Worm (Caenorhabditis elegans) whole organism, late embryonic: Measurements from ENCODE around the gene hizr-1.

Source experiments
- C08G9.2 ChIP-seq: sonication (generic microtip); optimal IDR thresholded peaks from 2 replicates; lab custom pipeline; 2016; ENCODE audit warnings: mild to moderate bottlenecking, missing genetic modification characterization, moderate library complexity, missing compliant biosample characterization
- F13H6.1 ChIP-seq: sonication (generic microtip); optimal IDR thresholded peaks from 2 replicates; lab custom pipeline; 2016; ENCODE audit warnings: missing genetic modification characterization, missing compliant biosample characterization
- K02D7.2 ChIP-seq: sonication (generic microtip); optimal IDR thresholded peaks from 2 replicates; lab custom pipeline; 2017; ENCODE audit warnings: mild to moderate bottlenecking, missing genetic modification characterization, missing compliant biosample characterization
- K09A11.1 ChIP-seq: sonication (generic microtip); optimal IDR thresholded peaks from 2 replicates; lab custom pipeline; 2017; ENCODE audit warnings: antibody characterized with exemption, mild to moderate bottlenecking, missing genetic modification characterization, missing compliant biosample characterization; ENCODE audit not compliant: insufficient read depth
- ahr-1 ChIP-seq: sonication (generic microtip); optimal IDR thresholded peaks from 2 replicates; lab custom pipeline; 2016; ENCODE audit warnings: missing genetic modification characterization, missing compliant biosample characterization
- ama-1 ChIP-seq: fragments of 150-350 bp; optimal IDR thresholded peaks from 2 replicates; lab custom pipeline; 2014
- ceh-19 ChIP-seq: fragments of 200-800 bp; sonication (Bioruptor generic); optimal IDR thresholded peaks from 2 replicates; lab custom pipeline; 2018; ENCODE audit warnings: mild to moderate bottlenecking, missing genetic modification characterization, missing compliant biosample characterization
- ceh-2 ChIP-seq: sonication (generic microtip); optimal IDR thresholded peaks from 2 replicates; lab custom pipeline; 2016; ENCODE audit warnings: missing genotype, missing genetic modification characterization, missing compliant biosample characterization
- ceh-22 ChIP-seq: sonication (generic microtip); optimal IDR thresholded peaks from 2 replicates; lab custom pipeline; 2017; ENCODE audit warnings: missing biosample characterization, missing genetic modification characterization
- ceh-24 ChIP-seq: sonication (generic microtip); optimal IDR thresholded peaks from 2 replicates; lab custom pipeline; 2016; ENCODE audit warnings: mild to moderate bottlenecking, missing genetic modification characterization, missing compliant biosample characterization
- ceh-30 ChIP-seq: fragments of 150-350 bp; optimal IDR thresholded peaks from 2 replicates; lab custom pipeline; 2014; ENCODE audit warnings: missing biosample characterization, missing genetic modification characterization
- ceh-31 ChIP-seq: sonication (generic microtip); optimal IDR thresholded peaks from 2 replicates; lab custom pipeline; 2016; ENCODE audit warnings: missing genetic modification characterization, missing compliant biosample characterization
- ceh-34 ChIP-seq: sonication (generic microtip); optimal IDR thresholded peaks from 2 replicates; lab custom pipeline; 2016; ENCODE audit warnings: mild to moderate bottlenecking, missing genetic modification characterization, missing compliant biosample characterization
- ceh-45 ChIP-seq: fragments of 200-800 bp; sonication (Bioruptor generic); IDR thresholded peaks from 2 replicates; pipeline ENCODE4 v1.3.6; 2022; ENCODE audit warnings: missing genetic modification reagents, missing genetic modification characterization, missing compliant biosample characterization
- ceh-48 ChIP-seq: sonication (generic microtip); optimal IDR thresholded peaks from 2 replicates; lab custom pipeline; 2016; ENCODE audit warnings: missing genetic modification characterization, inconsistent platforms, missing compliant biosample characterization
- ceh-9 ChIP-seq: sonication (generic microtip); optimal IDR thresholded peaks from 2 replicates; lab custom pipeline; 2016; ENCODE audit warnings: mild to moderate bottlenecking, missing genetic modification characterization, inconsistent platforms, missing compliant biosample characterization
- che-1 ChIP-seq: sonication (generic microtip); optimal IDR thresholded peaks from 2 replicates; lab custom pipeline; 2016; ENCODE audit warnings: mild to moderate bottlenecking, missing genetic modification characterization, missing compliant biosample characterization
- dmd-4 ChIP-seq: sonication (generic microtip); optimal IDR thresholded peaks from 2 replicates; lab custom pipeline; 2016; ENCODE audit warnings: borderline replicate concordance, missing genetic modification characterization, missing compliant biosample characterization
- dve-1 ChIP-seq: sonication (generic microtip); optimal IDR thresholded peaks from 2 replicates; lab custom pipeline; 2017; ENCODE audit warnings: antibody characterized with exemption, mild to moderate bottlenecking, missing genetic modification characterization, missing compliant biosample characterization
- elt-2 ChIP-seq: sonication (generic microtip); optimal IDR thresholded peaks from 2 replicates; lab custom pipeline; 2016; ENCODE audit warnings: missing genetic modification reagents, missing genetic modification characterization, missing compliant biosample characterization
- elt-4 ChIP-seq: sonication (generic microtip); optimal IDR thresholded peaks from 2 replicates; lab custom pipeline; 2016; ENCODE audit warnings: missing genetic modification characterization, missing compliant biosample characterization
- ets-4 ChIP-seq: sonication (generic microtip); optimal IDR thresholded peaks from 2 replicates; lab custom pipeline; 2016; ENCODE audit warnings: missing genetic modification characterization, missing compliant biosample characterization
- fkh-10 ChIP-seq: fragments of 150-350 bp; optimal IDR thresholded peaks from 2 replicates; lab custom pipeline; 2014; ENCODE audit warnings: missing biosample characterization, missing genetic modification reagents, missing genetic modification characterization
- fkh-6 ChIP-seq: sonication (generic microtip); optimal IDR thresholded peaks from 2 replicates; lab custom pipeline; 2016; ENCODE audit warnings: missing genetic modification characterization, missing compliant biosample characterization
- gmeb-2 ChIP-seq: sonication (generic microtip); optimal IDR thresholded peaks from 2 replicates; lab custom pipeline; 2016; ENCODE audit warnings: missing genetic modification characterization, inconsistent platforms, missing compliant biosample characterization
- hlh-6 ChIP-seq: sonication (generic microtip); optimal IDR thresholded peaks from 2 replicates; lab custom pipeline; 2016; ENCODE audit warnings: missing genotype, missing genetic modification characterization, missing compliant biosample characterization
- nfya-1 ChIP-seq: sonication (generic microtip); optimal IDR thresholded peaks from 2 replicates; lab custom pipeline; 2017; ENCODE audit warnings: missing genetic modification characterization, mild to moderate bottlenecking, missing compliant biosample characterization, antibody characterized with exemption, moderate library complexity
- npax-4 ChIP-seq: sonication (generic microtip); optimal IDR thresholded peaks from 2 replicates; lab custom pipeline; 2016; ENCODE audit warnings: missing genetic modification characterization, missing compliant biosample characterization
- odd-2 ChIP-seq: sonication (generic microtip); optimal IDR thresholded peaks from 2 replicates; lab custom pipeline; 2017; ENCODE audit warnings: antibody characterized with exemption, mild to moderate bottlenecking, missing genetic modification characterization, missing compliant biosample characterization
- pag-3 ChIP-seq: sonication (generic microtip); optimal IDR thresholded peaks from 2 replicates; lab custom pipeline; 2016; ENCODE audit warnings: missing compliant biosample characterization, missing genetic modification characterization, borderline replicate concordance
- pat-9 ChIP-seq: fragments of 200-800 bp; sonication (Bioruptor generic); optimal IDR thresholded peaks from 2 replicates; lab custom pipeline; 2018; ENCODE audit warnings: mild to moderate bottlenecking, missing genetic modification characterization, moderate library complexity, missing compliant biosample characterization
- pha-4 ChIP-seq: fragments of 150-350 bp; optimal IDR thresholded peaks from 2 replicates; lab custom pipeline; 2018; ENCODE audit warnings: missing biosample characterization, missing genetic modification reagents, missing genetic modification characterization
- pros-1 ChIP-seq: fragments of 150-350 bp; optimal IDR thresholded peaks from 2 replicates; lab custom pipeline; 2014; ENCODE audit warnings: missing biosample characterization, missing genetic modification reagents, missing genetic modification characterization
- rnt-1 ChIP-seq: sonication (generic microtip); optimal IDR thresholded peaks from 2 replicates; lab custom pipeline; 2016; ENCODE audit warnings: missing genetic modification characterization, missing compliant biosample characterization
- syd-9 ChIP-seq: sonication (generic microtip); optimal IDR thresholded peaks from 2 replicates; lab custom pipeline; 2016; ENCODE audit warnings: mild to moderate bottlenecking, missing genetic modification characterization, moderate library complexity, missing compliant biosample characterization
- unc-42 ChIP-seq: sonication (generic microtip); optimal IDR thresholded peaks from 2 replicates; lab custom pipeline; 2016; ENCODE audit warnings: missing genotype, missing genetic modification characterization, missing compliant biosample characterization

hizr-1 gene

ce11 chrX:11299642-11300307 is 18.3 kb upstream of the hizr-1 start, which contains the start of the genes snrp-40.1 and F08G12.3 (continued):
- TF ChIP-seq hlh-6 (tag; lab: Kevin White, UChicago): peak; percentile 61
- TF ChIP-seq F13H6.1 (tag; lab: Kevin White, UChicago): no peak
- TF ChIP-seq nfya-1: peak; percentile 83
- TF ChIP-seq syd-9 (tag; lab: Kevin White, UChicago): peak; percentile 10
- peak; percentile 3 for TF ChIP-seq dmd-4 (tag; lab: Kevin White, UChicago)
- TF ChIP-seq C08G9.2: peak; percentile 33
- TF ChIP-seq K09A11.1 (tag; lab: Kevin White, UChicago): no peak
- no peak for TF ChIP-seq ceh-48 (tag; lab: Kevin White, UChicago)
- peak; percentile 54 for TF ChIP-seq ceh-2 (tag; lab: Kevin White, UChicago)
- no peak for TF ChIP-seq K02D7.2 (tag; lab: Kevin White, UChicago)
- TF ChIP-seq ahr-1: no peak
- no peak for TF ChIP-seq ceh-9 (tag; lab: Kevin White, UChicago)
- peak; percentile 41 for TF ChIP-seq unc-42 (tag; lab: Kevin White, UChicago)
- no peak for TF ChIP-seq ceh-24 (tag; lab: Kevin White, UChicago)
- TF ChIP-seq ceh-34 (tag; lab: Kevin White, UChicago): peak; percentile 85
- no peak for TF ChIP-seq fkh-6
- no peak for TF ChIP-seq che-1 (tag; lab: Kevin White, UChicago)
- no peak for TF ChIP-seq dve-1 (tag; lab: Kevin White, UChicago)
- TF ChIP-seq elt-4 (tag; lab: Kevin White, UChicago): no peak
- TF ChIP-seq rnt-1: peak; percentile 51
- no peak for TF ChIP-seq pat-9 (tag; lab: Kevin White, UChicago)
- no peak for TF ChIP-seq ama-1 (lab: Kevin White, UChicago)
- TF ChIP-seq ceh-31 (tag; lab: Kevin White, UChicago): peak; percentile 82
- TF ChIP-seq ceh-19 (GFP tag; lab: Kevin White, UChicago): peak; percentile 41
- TF ChIP-seq pros-1 (tag; lab: Kevin White, UChicago): peak; percentile 44

DNA sequence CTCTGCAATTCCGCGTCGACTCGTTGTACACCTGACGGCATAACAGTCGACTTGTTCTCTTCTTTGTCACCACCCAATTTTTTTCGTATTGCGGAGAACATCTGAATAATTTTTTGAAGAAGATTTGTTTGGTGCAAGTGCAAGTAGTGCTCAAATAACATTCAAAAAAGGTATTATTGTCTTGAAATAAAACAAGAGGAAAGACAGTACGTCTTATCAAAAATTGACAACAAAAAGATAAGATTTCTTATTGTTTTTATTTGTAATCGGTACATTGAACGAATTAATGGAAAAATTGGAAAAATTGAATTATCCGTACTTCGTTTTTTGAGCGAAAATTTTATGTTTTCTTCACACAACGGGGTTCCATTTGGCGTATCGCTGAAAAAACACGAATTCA is 12.3 kb upstream of the hizr-1 start, which contains the start of gene F08G12.1:
TSS of gene F08G12.1 (minus strand) at position 101 of the 400 bp plus-strand sequence.
- TF ChIP-seq ceh-30 (tag; lab: Kevin White, UChicago) (no peak), pha-4 (no peak), fkh-10 (GFP tag; lab: Kevin White, UChicago) (no peak), ceh-45 (GFP tag; lab: Robert Waterston, UW) (no peak), syd-9 (tag; lab: Kevin White, UChicago) (no peak), pros-1 (tag; lab: Kevin White, UChicago) (no peak), C08G9.2 (no peak), nfya-1 (no peak), gmeb-2 (no peak), npax-4 (no peak), ceh-22 (tag; lab: Kevin White, UChicago) (no peak), odd-2 (tag; lab: Kevin White, UChicago) (no peak)

- TF ChIP-seq ceh-19 (GFP tag; lab: Kevin White, UChicago) (no peak), pag-3 (tag; lab: Kevin White, UChicago) (no peak), K09A11.1 (tag; lab: Kevin White, UChicago) (no peak)
- TF ChIP-seq, all 69 proteins: peak for 0
Observed at ce11 chrX:11307056-11307455, 11.0 kb upstream of the hizr-1 start, which contains the start of gene vhl-1. vhl-1 (plus strand) TSS chrX:11307356.

DNA sequence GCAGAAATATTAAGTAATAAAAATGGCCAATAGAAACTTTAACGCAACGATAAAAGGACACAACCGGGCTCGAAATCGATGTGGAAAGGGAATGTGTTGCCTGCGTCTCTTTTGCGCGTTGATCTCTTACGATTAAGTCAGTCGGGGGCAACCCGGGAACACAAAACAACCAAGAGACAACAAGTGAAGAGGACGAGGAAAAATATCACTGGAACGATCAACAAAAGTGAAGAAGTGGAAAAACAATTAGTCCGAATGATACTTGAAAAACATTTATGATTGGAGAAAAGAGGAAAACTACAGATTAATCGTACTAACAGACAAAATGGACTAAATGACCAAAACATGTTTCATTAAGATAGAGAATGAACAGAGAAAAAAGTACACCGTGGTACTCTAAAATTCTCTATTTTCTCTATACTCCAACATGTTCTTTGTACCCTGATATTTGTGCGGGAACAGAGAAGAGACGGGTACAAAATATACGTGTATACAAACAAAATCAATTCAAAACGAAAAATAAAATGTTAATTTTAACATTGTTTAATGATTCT is 7.7 kb upstream of the hizr-1 start, which contains the start of gene F08G12.5:
TSS of gene F08G12.5 (minus strand) at position 1 of the 554 bp plus-strand sequence.
- TF ChIP-seq elt-2 (tag; lab: Kevin White, UChicago) (peak; percentile 1), ets-4 (tag; lab: Kevin White, UChicago) (no peak)
